Worm (Caenorhabditis elegans): ENCODE results near the gene clp-7.

- no peak for TF ChIP-seq unc-39 (tag; optimal IDR thresholded peaks at IDR 0.05)
- TF ChIP-seq nhr-76 (tag; optimal IDR thresholded peaks at IDR 0.05), result no peak
- TF ChIP-seq ceh-83 (GFP tag; optimal IDR thresholded peaks at IDR 0.05), result no peak
- TF ChIP-seq unc-120 (tag; optimal IDR thresholded peaks at IDR 0.05; ENCODE audit: poor library complexity, severe bottlenecking), result no peak
- no peak for TF ChIP-seq elt-1 (tag; optimal IDR thresholded peaks at IDR 0.05; ENCODE audit: borderline replicate concordance, insufficient read depth)
- no peak for TF ChIP-seq nhr-237 (tag; optimal IDR thresholded peaks at IDR 0.05)
- TF ChIP-seq M03D4.4 (tag; optimal IDR thresholded peaks at IDR 0.05), result no peak
- TF ChIP-seq sptf-1 (tag; optimal IDR thresholded peaks at IDR 0.05), result no peak
- no peak for TF ChIP-seq pha-4 (tag; optimal IDR thresholded peaks at IDR 0.05)
- TF ChIP-seq lsy-2 (tag; optimal IDR thresholded peaks at IDR 0.05), result no peak
- no peak for TF ChIP-seq nhr-28 (tag; optimal IDR thresholded peaks at IDR 0.05)
These were observed 6.7 kb upstream of the clp-7 start for ce11 chrIV:1452480-1452879.
